Worm (Caenorhabditis elegans) whole organism, early embryonic: ENCODE results near the gene nhr-280.
"Not testable (repeated sequence)": the region's sequence is repeated elsewhere in the genome, so short reads cannot be mapped to it uniquely, and the experiment has no call there.

ENCODE experiments used
- B0310.2 ChIP-seq: sonication (generic microtip); optimal IDR thresholded peaks from 2 replicates; lab custom pipeline; 2016; ENCODE audit warnings: mild to moderate bottlenecking, missing genetic modification characterization, missing compliant biosample characterization
- F13C5.2 ChIP-seq: sonication (generic microtip); optimal IDR thresholded peaks from 2 replicates; lab custom pipeline; 2017; ENCODE audit warnings: mild to moderate bottlenecking, missing genetic modification characterization, inconsistent platforms, missing compliant biosample characterization
- aly-1 ChIP-seq: sonication (generic microtip); optimal IDR thresholded peaks from 2 replicates; lab custom pipeline; 2016; ENCODE audit warnings: missing genetic modification characterization, missing compliant biosample characterization
- ama-1 ChIP-seq: fragments of 150-350 bp; optimal IDR thresholded peaks from 2 replicates; lab custom pipeline; 2014
- ceh-13 ChIP-seq: fragments of 200-800 bp; sonication (Bioruptor generic); optimal IDR thresholded peaks from 2 replicates; lab custom pipeline; 2018; ENCODE audit warnings: mild to moderate bottlenecking, missing genetic modification characterization, missing compliant biosample characterization
- ceh-36 ChIP-seq: sonication (generic microtip); optimal IDR thresholded peaks from 2 replicates; lab custom pipeline; 2016; ENCODE audit warnings: missing genetic modification characterization, inconsistent platforms, missing compliant biosample characterization
- ets-7 ChIP-seq: sonication (generic microtip); optimal IDR thresholded peaks from 2 replicates; lab custom pipeline; 2016; ENCODE audit warnings: missing genotype, missing genetic modification characterization, missing compliant biosample characterization
- flt-1 ChIP-seq: fragments of 200-800 bp; sonication (Bioruptor generic); IDR thresholded peaks from 2 replicates; pipeline ENCODE4 v1.3.6; 2022; ENCODE audit warnings: missing genetic modification characterization, missing compliant biosample characterization
- hmbx-1 ChIP-seq: sonication (generic microtip); optimal IDR thresholded peaks from 2 replicates; lab custom pipeline; 2016; ENCODE audit warnings: mild to moderate bottlenecking, missing genetic modification characterization, missing compliant biosample characterization
- hmg-4 ChIP-seq: fragments of 200-800 bp; sonication (Bioruptor generic); optimal IDR thresholded peaks from 2 replicates; lab custom pipeline; 2018; ENCODE audit warnings: mild to moderate bottlenecking, missing genetic modification characterization, missing compliant biosample characterization
- hnd-1 ChIP-seq: sonication (generic microtip); optimal IDR thresholded peaks from 2 replicates; lab custom pipeline; 2016; ENCODE audit warnings: missing genetic modification characterization, missing compliant biosample characterization
- pes-1 ChIP-seq: fragments of 200-800 bp; sonication (Bioruptor generic); IDR thresholded peaks from 2 replicates; pipeline ENCODE4 v1.3.6; 2022; ENCODE audit warnings: missing genetic modification reagents, missing genetic modification characterization, missing compliant biosample characterization
- scrt-1 ChIP-seq: fragments of 200-800 bp; sonication (Bioruptor generic); IDR thresholded peaks from 2 replicates; pipeline ENCODE4 v1.3.6; 2022; ENCODE audit warnings: missing genetic modification characterization, missing compliant biosample characterization
- sea-1 ChIP-seq: fragments of 200-800 bp; sonication (Bioruptor generic); conservative IDR thresholded peaks from 2 replicates; pipeline ENCODE4 v1.3.6; 2022; ENCODE audit warnings: missing genetic modification characterization, missing compliant biosample characterization
- tbx-11 ChIP-seq: fragments of 200-800 bp; sonication (Bioruptor generic); IDR thresholded peaks from 2 replicates; pipeline ENCODE4 v1.3.6; 2022; ENCODE audit warnings: missing genetic modification characterization, missing compliant biosample characterization
- tbx-37 ChIP-seq: fragments of 200-800 bp; sonication (Bioruptor generic); conservative IDR thresholded peaks from 2 replicates; pipeline ENCODE4 v1.3.6; 2022; ENCODE audit warnings: missing genetic modification reagents, missing genetic modification characterization, missing compliant biosample characterization
- tra-4 ChIP-seq: sonication (generic microtip); optimal IDR thresholded peaks from 2 replicates; lab custom pipeline; 2017; ENCODE audit warnings: missing genetic modification characterization, missing compliant biosample characterization

The nhr-280 gene

DNA sequence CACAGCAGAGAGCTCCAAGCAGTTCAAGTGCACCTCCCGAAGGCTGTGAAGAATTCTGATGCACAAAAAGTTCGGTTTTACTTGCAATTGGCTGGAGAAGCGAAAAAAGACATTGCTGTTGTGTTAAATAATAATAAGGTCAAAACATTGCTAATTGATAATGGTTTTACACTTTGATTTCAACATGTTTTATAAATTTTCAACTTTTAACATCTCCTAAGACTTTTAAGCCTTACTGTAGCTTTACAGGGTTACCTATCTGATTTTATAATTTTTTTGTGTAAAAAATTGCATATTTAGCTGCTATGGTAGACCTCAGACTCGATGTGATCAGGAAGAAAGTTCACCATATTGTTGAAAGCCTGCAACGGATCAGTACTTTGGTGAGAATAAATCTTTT is 3.6 kb upstream of the nhr-280 start, which contains the start of gene pals-25:
TSS of gene pals-25 (plus strand) at position 301 of the 400 bp plus-strand sequence.
- TF ChIP-seq hmbx-1 (tag; lab: Kevin White, UChicago): no peak
- no peak for TF ChIP-seq sea-1
- TF ChIP-seq aly-1 (tag; lab: Kevin White, UChicago): no peak
- TF ChIP-seq flt-1 (GFP tag; lab: Robert Waterston, UW): no peak
- no peak for TF ChIP-seq hmg-4 (GFP tag; lab: Kevin White, UChicago)
- TF ChIP-seq tra-4 (tag; lab: Kevin White, UChicago): no peak

DNA sequence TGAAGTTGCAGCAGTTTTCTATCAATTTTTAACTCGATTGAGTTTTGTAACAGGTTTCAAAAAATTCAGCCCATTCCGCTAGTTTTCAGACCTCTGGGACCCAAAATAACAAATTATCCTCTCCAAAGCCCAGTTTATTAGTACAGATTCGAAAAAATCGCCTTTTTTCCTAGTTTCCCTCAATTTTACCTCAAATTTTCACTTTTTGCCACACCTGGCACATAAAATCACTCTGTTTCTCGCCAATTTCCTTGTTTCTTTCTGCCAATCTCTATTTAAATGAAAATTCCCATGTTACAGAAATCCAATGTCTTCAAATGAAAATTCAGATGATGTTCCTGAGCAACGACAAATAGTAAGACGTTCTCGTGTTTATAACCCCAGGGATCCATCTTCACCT is 1.6 kb upstream of the nhr-280 start, which contains the start of gene pals-22:
TSS of gene pals-22 (plus strand) at position 301 of the 400 bp plus-strand sequence.
- TF ChIP-seq hmg-4 (GFP tag; lab: Kevin White, UChicago) (no peak), B0310.2 (no peak), ets-7 (tag; lab: Kevin White, UChicago) (no peak), hmbx-1 (tag; lab: Kevin White, UChicago) (no peak), F13C5.2 (tag; lab: Kevin White, UChicago) (no peak), tbx-37 (GFP tag; lab: Robert Waterston, UW) (no peak), ama-1 (lab: Kevin White, UChicago) (no peak), tbx-11 (GFP tag; lab: Robert Waterston, UW) (no peak), sea-1 (no peak), ceh-13 (GFP tag; lab: Kevin White, UChicago) (no peak), aly-1 (tag; lab: Kevin White, UChicago) (no peak)

DNA sequence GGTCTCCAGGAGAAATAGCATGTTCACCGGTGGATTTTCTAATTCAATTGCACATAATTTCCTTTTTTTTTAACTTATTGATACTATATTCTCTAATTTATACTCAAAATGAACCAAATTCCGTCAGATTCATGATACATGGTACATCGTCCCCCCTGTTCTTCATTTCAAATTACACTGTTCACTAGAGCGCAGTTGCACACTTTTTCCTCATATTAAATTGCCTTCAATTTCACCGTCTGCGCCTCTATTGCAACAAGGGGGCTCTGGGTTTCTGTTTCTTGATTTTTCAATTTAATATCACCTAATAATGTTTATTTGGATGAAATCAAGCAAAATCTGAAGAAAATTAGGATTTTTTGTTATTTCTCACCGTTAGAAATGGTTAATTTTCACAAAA is 1.1 kb upstream of the nhr-280 start:
- TF ChIP-seq ets-7 (tag; lab: Kevin White, UChicago) (no peak), F13C5.2 (tag; lab: Kevin White, UChicago) (peak; percentile 31), ceh-13 (GFP tag; lab: Kevin White, UChicago) (no peak)

DNA sequence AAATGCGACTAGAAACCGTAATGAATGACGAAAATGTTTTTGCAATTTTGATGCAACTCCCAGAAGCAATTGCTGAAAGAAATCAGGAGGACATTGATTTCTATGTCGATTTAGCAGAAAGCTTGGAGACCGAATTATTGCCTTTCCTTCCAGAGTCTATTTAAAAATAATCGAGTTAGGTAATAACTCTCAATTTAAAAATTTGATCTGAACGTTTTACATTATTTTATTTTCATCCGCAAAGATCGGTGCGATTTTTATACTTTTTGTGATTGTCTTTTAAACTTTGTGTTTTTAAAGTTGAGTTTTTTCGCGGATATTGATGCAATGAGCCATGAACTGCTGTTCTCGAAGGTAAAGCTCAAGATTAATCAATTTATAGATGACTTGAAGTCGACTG is 6.1 kb downstream of the nhr-280 start, which contains the start of gene pals-23:
TSS of gene pals-23 (plus strand) at position 301 of the 400 bp plus-strand sequence.
- TF ChIP-seq flt-1 (GFP tag; lab: Robert Waterston, UW) (no peak), ceh-36 (tag; lab: Kevin White, UChicago) (no peak), hmbx-1 (tag; lab: Kevin White, UChicago) (no peak), tbx-11 (GFP tag; lab: Robert Waterston, UW) (no peak), pes-1 (GFP tag; lab: Robert Waterston, UW) (no peak), sea-1 (no peak), hmg-4 (GFP tag; lab: Kevin White, UChicago) (no peak), ama-1 (lab: Kevin White, UChicago) (no peak), B0310.2 (no peak), tbx-37 (GFP tag; lab: Robert Waterston, UW) (no peak), hnd-1 (tag; lab: Kevin White, UChicago) (no peak), aly-1 (tag; lab: Kevin White, UChicago) (no peak), tra-4 (tag; lab: Kevin White, UChicago) (no peak), F13C5.2 (tag; lab: Kevin White, UChicago) (no peak), scrt-1 (GFP tag; lab: Robert Waterston, UW) (no peak), ets-7 (tag; lab: Kevin White, UChicago) (no peak), ceh-13 (GFP tag; lab: Kevin White, UChicago) (no peak)

DNA sequence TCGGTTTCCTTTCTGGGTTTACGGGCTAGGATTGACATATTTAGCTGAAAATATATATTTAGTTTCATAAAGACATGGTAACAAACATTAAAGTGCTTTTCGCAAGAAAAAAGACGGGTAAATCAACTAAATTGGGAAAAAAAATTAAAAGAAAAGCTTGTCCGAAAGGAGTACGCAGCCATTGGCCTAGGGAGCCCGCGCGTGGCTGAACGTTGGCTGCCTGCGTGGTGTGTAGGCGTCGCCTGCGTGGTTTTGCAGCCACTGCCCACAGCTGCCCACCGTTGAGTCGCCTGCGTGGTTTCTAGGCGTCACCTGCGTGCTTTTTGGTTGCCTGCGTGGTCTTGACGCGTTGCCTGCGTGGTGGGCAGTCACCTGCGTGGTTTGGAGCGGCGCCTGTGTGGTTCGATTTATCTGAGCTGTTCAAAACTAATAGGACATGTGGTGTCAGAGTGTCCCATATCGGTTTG is 8.5 kb downstream of the nhr-280 start, which contains the start of gene C29F9.12:
TSS of gene C29F9.12 (minus strand) at position 51 of the 467 bp plus-strand sequence.
- TF ChIP-seq hnd-1 (tag; lab: Kevin White, UChicago); ceh-36 (tag; lab: Kevin White, UChicago); sea-1: not testable (repeated sequence)

DNA sequence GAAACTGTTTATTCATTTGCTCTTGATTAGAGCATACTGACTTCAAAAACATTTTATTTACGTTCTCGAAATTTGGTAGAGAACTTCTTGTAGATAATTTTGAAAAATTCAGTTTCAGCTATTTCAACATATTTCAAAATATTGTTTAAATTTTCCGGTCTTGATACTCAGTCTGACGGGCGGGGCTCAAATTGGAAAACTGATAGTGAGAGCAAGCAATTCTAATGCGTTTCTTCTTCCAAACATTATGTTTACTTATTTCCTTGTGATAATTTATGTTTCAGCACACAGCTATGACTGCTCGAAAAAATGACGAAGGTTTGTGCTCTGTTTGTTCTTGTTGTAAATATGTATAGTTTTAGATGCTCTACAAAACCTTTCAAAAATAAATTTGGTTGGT is 10.4 kb downstream of the nhr-280 start, which contains the start of gene pals-24:
TSS of gene pals-24 (plus strand) at position 237 of the 400 bp plus-strand sequence.
- TF ChIP-seq flt-1 (GFP tag; lab: Robert Waterston, UW) (no peak), ama-1 (lab: Kevin White, UChicago) (no peak), hmbx-1 (tag; lab: Kevin White, UChicago) (no peak), ceh-36 (tag; lab: Kevin White, UChicago) (no peak), aly-1 (tag; lab: Kevin White, UChicago) (no peak)

DNA sequence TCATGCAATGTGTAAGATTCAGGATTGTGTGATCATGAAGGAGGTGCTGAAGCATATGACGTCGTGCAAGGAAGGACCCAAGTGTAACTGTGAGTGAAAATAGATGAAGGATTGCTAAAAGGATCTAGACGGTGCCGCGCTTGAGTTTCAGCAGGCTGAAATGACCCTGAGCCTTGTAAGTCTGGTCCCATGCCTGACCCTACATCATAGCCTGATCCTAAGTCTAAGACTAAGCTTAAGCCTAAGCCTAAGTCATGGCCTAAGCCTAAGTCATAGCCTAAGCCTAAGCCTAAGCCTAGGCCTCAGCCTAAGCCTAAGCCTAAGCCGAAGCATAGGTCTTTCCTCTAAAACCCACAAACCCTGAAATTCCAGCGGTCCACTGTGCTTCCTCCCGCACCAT is 12.7 kb downstream of the nhr-280 start:
- TF ChIP-seq scrt-1 (GFP tag; lab: Robert Waterston, UW): no peak
- TF ChIP-seq F13C5.2 (tag; lab: Kevin White, UChicago): no peak
- no peak for TF ChIP-seq ceh-13 (GFP tag; lab: Kevin White, UChicago)
- TF ChIP-seq tbx-11 (GFP tag; lab: Robert Waterston, UW): no peak
- TF ChIP-seq sea-1: no peak
- peak; percentile 45 for TF ChIP-seq ceh-36 (tag; lab: Kevin White, UChicago)
- TF ChIP-seq hnd-1 (tag; lab: Kevin White, UChicago): no peak

DNA sequence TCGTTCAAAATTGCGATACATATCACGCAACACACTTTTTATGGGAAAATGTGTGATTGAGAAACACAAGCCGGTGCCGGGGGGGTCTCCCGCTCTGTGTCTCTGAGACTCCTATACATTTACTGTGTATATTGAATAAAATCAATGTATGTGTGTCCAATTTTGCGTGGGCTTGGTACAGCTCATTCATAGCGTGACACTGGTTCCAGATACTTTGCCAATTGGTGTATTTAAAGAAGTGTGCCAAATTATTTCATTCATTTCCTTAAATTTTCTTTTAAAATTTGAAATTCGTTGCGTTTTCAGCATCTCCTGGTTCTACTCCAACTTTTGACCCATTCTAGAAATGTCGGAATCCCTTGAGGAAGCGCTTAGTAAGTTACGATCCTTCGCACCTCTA is 13.3 kb downstream of the nhr-280 start, which contains the start of gene C29F9.5:
TSS of gene C29F9.5 (plus strand) at position 301 of the 400 bp plus-strand sequence.
- TF ChIP-seq sea-1 (no peak), aly-1 (tag; lab: Kevin White, UChicago) (no peak), ets-7 (tag; lab: Kevin White, UChicago) (no peak), hnd-1 (tag; lab: Kevin White, UChicago) (no peak), tbx-11 (GFP tag; lab: Robert Waterston, UW) (no peak), F13C5.2 (tag; lab: Kevin White, UChicago) (no peak), pes-1 (GFP tag; lab: Robert Waterston, UW) (no peak), flt-1 (GFP tag; lab: Robert Waterston, UW) (no peak), scrt-1 (GFP tag; lab: Robert Waterston, UW) (no peak)
